Worm (Caenorhabditis elegans): ENCODE measurements around the gene mai-1.

DNA sequence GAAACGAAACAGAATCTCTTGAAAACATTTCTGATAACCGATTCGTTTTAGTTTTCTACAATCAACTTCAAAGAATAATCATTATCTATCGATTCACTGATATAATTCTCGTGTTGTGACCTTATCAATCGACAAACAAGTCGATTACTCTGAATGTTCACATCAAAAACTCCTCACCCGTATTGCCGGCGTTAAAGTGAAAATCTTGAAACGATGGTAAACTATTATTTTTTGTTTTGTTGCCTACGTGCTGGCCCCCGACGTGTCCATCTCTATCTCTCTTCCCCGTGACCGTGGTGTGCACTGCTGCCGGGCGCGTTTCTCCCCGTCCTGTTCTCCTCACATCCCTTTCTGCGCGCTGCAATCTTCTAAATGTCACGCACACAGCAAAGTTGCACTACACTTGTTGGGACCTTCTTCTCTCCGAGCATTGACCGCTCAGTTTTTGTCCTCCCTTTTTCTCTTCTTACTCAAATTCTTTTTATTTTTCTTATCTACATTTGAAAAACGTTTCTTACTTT is 26.4 kb downstream of the mai-1 start:
- TF ChIP-seq mab-5 (tag; optimal IDR thresholded peaks at IDR 0.05) (no peak), nhr-237 (tag; optimal IDR thresholded peaks at IDR 0.05) (no peak), ceh-82 (tag; optimal IDR thresholded peaks at IDR 0.05) (no peak), fos-1 (tag; optimal IDR thresholded peaks at IDR 0.05) (peak; percentile 86), snpc-4 (tag; optimal IDR thresholded peaks at IDR 0.05) (no peak), sma-3 (GFP tag; optimal IDR thresholded peaks at IDR 0.05) (peak; percentile 48), crh-2 (tag; optimal IDR thresholded peaks at IDR 0.05) (peak; percentile 11), blmp-1 (tag; optimal IDR thresholded peaks at IDR 0.05; ENCODE audit: insufficient read depth) (peak; percentile 63), nhr-10 (tag; optimal IDR thresholded peaks at IDR 0.05) (no peak), ztf-4 (tag; optimal IDR thresholded peaks at IDR 0.05) (peak; percentile 21), ztf-11 (tag; optimal IDR thresholded peaks at IDR 0.05) (no peak), ZK546.5 (tag; optimal IDR thresholded peaks at IDR 0.05) (no peak), nhr-11 (tag; optimal IDR thresholded peaks at IDR 0.05) (no peak), nhr-77 (tag; optimal IDR thresholded peaks at IDR 0.05) (no peak)
